Worm (Caenorhabditis elegans): ENCODE data around the gene cyp-23A1.

DNA sequence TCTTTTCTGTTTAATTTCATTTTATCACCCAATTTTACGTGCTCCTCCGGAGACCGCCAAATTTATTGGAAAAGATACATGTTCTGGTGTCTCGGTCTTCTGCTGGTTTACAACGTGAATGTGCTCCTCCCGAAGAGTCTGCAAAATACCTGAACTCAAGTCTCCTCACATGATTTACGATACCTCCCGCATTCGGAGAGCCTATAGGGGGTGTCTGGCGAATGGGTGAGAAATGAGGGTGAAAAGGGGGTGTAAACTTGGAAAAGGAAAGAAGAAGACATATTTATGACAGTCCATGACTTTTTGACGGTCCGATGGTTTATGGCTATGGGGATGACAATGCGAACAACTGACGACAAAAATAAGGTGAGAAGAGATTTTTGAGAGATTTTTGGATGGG lies 4.3 kb downstream of the cyp-23A1 start:
- TF ChIP-seq klf-2 (GFP tag; conservative IDR thresholded peaks at IDR 0.05): no peak
- no peak for TF ChIP-seq tab-1 (GFP tag; IDR thresholded peaks at IDR 0.05)
- no peak for TF ChIP-seq med-1 (GFP tag; optimal IDR thresholded peaks at IDR 0.05; ENCODE audit: insufficient read depth)
- TF ChIP-seq T22C8.4 (GFP tag; IDR thresholded peaks at IDR 0.05): no peak
- 0 out of 2 replicates have a peak, but pooled peaks have one; percentile 13 for TF ChIP-seq flt-1 (GFP tag; IDR thresholded peaks at IDR 0.05)
- TF ChIP-seq ztf-23 (GFP tag; IDR thresholded peaks at IDR 0.05): no peak
- TF ChIP-seq cog-1 (tag; optimal IDR thresholded peaks at IDR 0.05): no peak
- no peak for TF ChIP-seq ref-1 (GFP tag; conservative IDR thresholded peaks at IDR 0.05)
- TF ChIP-seq ztf-29 (GFP tag; IDR thresholded peaks at IDR 0.05): no peak

Data from whole organism, midembryonic.